Worm (Caenorhabditis elegans): ENCODE results near the gene T06F4.1.

DNA sequence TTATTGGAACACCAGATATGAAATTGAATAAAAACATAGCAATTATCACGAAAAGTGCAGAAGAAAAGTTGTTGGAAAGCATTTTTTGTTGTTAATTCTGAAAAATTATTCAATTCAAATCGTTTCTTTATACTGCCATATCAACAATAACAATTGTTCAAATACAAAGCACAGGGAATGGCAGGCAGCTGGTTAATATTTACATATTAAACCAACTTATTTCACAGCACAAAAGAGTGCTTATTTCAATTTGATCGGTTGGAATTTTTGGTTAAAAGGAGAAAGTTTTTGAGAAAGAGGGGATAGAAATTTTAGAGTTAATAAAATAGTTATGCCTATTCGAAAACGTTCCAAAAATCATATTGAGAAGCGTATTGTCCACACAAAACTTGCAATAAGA lies 41.8 kb upstream of the T06F4.1 start, which contains the start of gene F09F9.3:
- TF ChIP-seq ama-1 (optimal IDR thresholded peaks at IDR 0.05), result no peak
- TF ChIP-seq tra-4 (tag; optimal IDR thresholded peaks at IDR 0.05), result no peak
- TF ChIP-seq scrt-1 (GFP tag; IDR thresholded peaks at IDR 0.05), result no peak
- no peak for TF ChIP-seq sea-1 (GFP tag; conservative IDR thresholded peaks at IDR 0.05)
- no peak for TF ChIP-seq ets-7 (tag; optimal IDR thresholded peaks at IDR 0.05)
- no peak for TF ChIP-seq flt-1 (GFP tag; IDR thresholded peaks at IDR 0.05)
- TF ChIP-seq ceh-36 (tag; optimal IDR thresholded peaks at IDR 0.05), result no peak
- no peak for TF ChIP-seq pes-1 (GFP tag; IDR thresholded peaks at IDR 0.05)
- TF ChIP-seq B0310.2 (tag; optimal IDR thresholded peaks at IDR 0.05), result no peak
- TF ChIP-seq hnd-1 (tag; optimal IDR thresholded peaks at IDR 0.05), result no peak
- TF ChIP-seq tbx-11 (GFP tag; IDR thresholded peaks at IDR 0.05), result no peak
- no peak for TF ChIP-seq tbx-37 (GFP tag; conservative IDR thresholded peaks at IDR 0.05)
- no peak for TF ChIP-seq hmg-4 (GFP tag; optimal IDR thresholded peaks at IDR 0.05)
- TF ChIP-seq F13C5.2 (tag; optimal IDR thresholded peaks at IDR 0.05), result no peak

Data from whole organism, early embryonic.